Worm (Caenorhabditis elegans) whole organism, L1 larva: ENCODE results near the gene Y53G8AR.1.

ENCODE experiments used
- C04F5.9 ChIP-seq: sonication (generic microtip); optimal IDR thresholded peaks from 2 replicates; lab custom pipeline; 2016; ENCODE audit warnings: missing genetic modification characterization, missing compliant biosample characterization
- C16A3.4 ChIP-seq: fragments of 150-350 bp; optimal IDR thresholded peaks from 2 replicates; lab custom pipeline; 2014; ENCODE audit warnings: missing biosample characterization, missing genetic modification characterization
- C34B4.2 ChIP-seq: sonication (generic microtip); optimal IDR thresholded peaks from 2 replicates; lab custom pipeline; 2017; ENCODE audit warnings: mild to moderate bottlenecking, missing genetic modification characterization, missing compliant biosample characterization
- F16B12.6 ChIP-seq: fragments of 150-350 bp; optimal IDR thresholded peaks from 2 replicates; lab custom pipeline; 2014; ENCODE audit warnings: missing biosample characterization, missing genetic modification characterization
- Y116A8C.19 ChIP-seq: sonication (generic microtip); optimal IDR thresholded peaks from 2 replicates; lab custom pipeline; 2016; ENCODE audit warnings: missing compliant biosample characterization, missing genetic modification characterization, borderline replicate concordance
- alr-1 ChIP-seq: fragments of 200-800 bp; sonication (Bioruptor generic); optimal IDR thresholded peaks from 2 replicates; lab custom pipeline; 2018; ENCODE audit warnings: borderline replicate concordance, mild to moderate bottlenecking, missing genetic modification characterization, missing compliant biosample characterization
- aly-2 ChIP-seq: fragments of 150-350 bp; optimal IDR thresholded peaks from 2 replicates; lab custom pipeline; 2014; ENCODE audit warnings: missing biosample characterization, missing genetic modification characterization
- blmp-1 ChIP-seq: fragments of 150-350 bp; optimal IDR thresholded peaks from 2 replicates; lab custom pipeline; 2014; ENCODE audit warnings: missing biosample characterization, missing genetic modification characterization
- ceh-8 ChIP-seq: fragments of 200-800 bp; sonication (Bioruptor generic); optimal IDR thresholded peaks from 2 replicates; lab custom pipeline; 2018; ENCODE audit warnings: mild to moderate bottlenecking, missing genetic modification characterization, moderate library complexity, missing compliant biosample characterization
- dsc-1 ChIP-seq: sonication (generic microtip); optimal IDR thresholded peaks from 2 replicates; lab custom pipeline; 2016; ENCODE audit warnings: mild to moderate bottlenecking, missing genetic modification characterization, missing compliant biosample characterization
- efl-1 ChIP-seq, 4 experiments: fragments of 150-350 bp; optimal IDR thresholded peaks in 3 of 4; peaks in 1 of 4; 1 replicate in 1 of 4; 2 replicates in 3 of 4; lab custom pipeline; 2014; ENCODE audit warnings: missing biosample characterization in 2 of 4, missing genetic modification characterization in 2 of 4, missing genetic modification reagents in 2 of 4
- egl-27 ChIP-seq, 2 experiments: fragments of 150-350 bp in 1 of 2; sonication (generic microtip); optimal IDR thresholded peaks; 3 replicates each; lab custom pipeline; 2017 to 2018; ENCODE audit warnings: missing biosample characterization in 2 of 2, missing genetic modification characterization in 2 of 2, missing genetic modification reagents in 2 of 2
- elt-2 ChIP-seq: sonication (generic microtip); optimal IDR thresholded peaks from 2 replicates; lab custom pipeline; 2016; ENCODE audit warnings: missing genetic modification characterization, mild to moderate bottlenecking, inconsistent platforms, missing compliant biosample characterization, missing genetic modification reagents
- elt-3 ChIP-seq, 6 experiments: fragments of 150-350 bp in 1 of 6; sonication (generic microtip); optimal IDR thresholded peaks; 2 replicates each; lab custom pipeline; 2017 to 2018; ENCODE audit warnings: missing biosample characterization in 6 of 6, missing genetic modification characterization in 6 of 6, inconsistent platforms in 1 of 6
- fkh-4 ChIP-seq: sonication (generic microtip); optimal IDR thresholded peaks from 2 replicates; lab custom pipeline; 2016; ENCODE audit warnings: missing compliant biosample characterization, missing genetic modification characterization, borderline replicate concordance
- grh-1 ChIP-seq: fragments of 200-800 bp; sonication (Bioruptor generic); IDR thresholded peaks from 2 replicates; pipeline ENCODE4 v1.3.6; 2022; ENCODE audit warnings: missing genetic modification reagents, missing genetic modification characterization, missing compliant biosample characterization
- hlh-17 ChIP-seq: fragments of 200-800 bp; sonication (Bioruptor generic); optimal IDR thresholded peaks from 2 replicates; lab custom pipeline; 2018; ENCODE audit warnings: missing genetic modification characterization, mild to moderate bottlenecking, missing compliant biosample characterization, moderate library complexity, borderline replicate concordance
- hpl-2 ChIP-seq: fragments of 150-350 bp; optimal IDR thresholded peaks from 2 replicates; lab custom pipeline; 2014; ENCODE audit warnings: missing biosample characterization, missing genetic modification reagents, missing genetic modification characterization
- irx-1 ChIP-seq: sonication (generic microtip); optimal IDR thresholded peaks from 2 replicates; lab custom pipeline; 2016; ENCODE audit warnings: missing genetic modification characterization, missing compliant biosample characterization
- jun-1 ChIP-seq: fragments of 150-350 bp; optimal IDR thresholded peaks from 2 replicates; lab custom pipeline; 2014; ENCODE audit warnings: missing biosample characterization, missing genetic modification reagents, missing genetic modification characterization
- lin-13 ChIP-seq: fragments of 150-350 bp; optimal IDR thresholded peaks from 2 replicates; lab custom pipeline; 2014; ENCODE audit warnings: missing biosample characterization, missing genetic modification reagents, missing genetic modification characterization
- lin-14 ChIP-seq: fragments of 200-800 bp; sonication (Bioruptor generic); optimal IDR thresholded peaks from 2 replicates; lab custom pipeline; 2018; ENCODE audit warnings: mild to moderate bottlenecking, missing genetic modification characterization, moderate library complexity, missing compliant biosample characterization
- lin-15B ChIP-seq: fragments of 150-350 bp; sonication (generic microtip); optimal IDR thresholded peaks from 3 replicates; lab custom pipeline; 2014; ENCODE audit warnings: missing biosample characterization, missing genetic modification characterization
- mab-9 ChIP-seq: fragments of 200-800 bp; sonication (Bioruptor generic); IDR thresholded peaks from 2 replicates; pipeline ENCODE4 v1.3.6; 2022; ENCODE audit warnings: missing genetic modification reagents, missing genetic modification characterization, missing compliant biosample characterization
- mdl-1 ChIP-seq, 2 experiments: fragments of 150-350 bp; optimal IDR thresholded peaks; 2 replicates each; lab custom pipeline; 2014 to 2017; ENCODE audit warnings: missing biosample characterization in 2 of 2, missing genetic modification characterization in 2 of 2, inconsistent platforms in 1 of 2
- mep-1 ChIP-seq: fragments of 150-350 bp; optimal IDR thresholded peaks from 2 replicates; lab custom pipeline; 2014; ENCODE audit warnings: missing biosample characterization, missing genetic modification characterization
- nhr-19 ChIP-seq: fragments of 200-800 bp; sonication (Bioruptor generic); conservative IDR thresholded peaks from 2 replicates; pipeline ENCODE4 v1.3.6; 2022; ENCODE audit warnings: missing genetic modification characterization, missing compliant biosample characterization
- nhr-20 ChIP-seq: sonication (generic microtip); optimal IDR thresholded peaks from 2 replicates; lab custom pipeline; 2016; ENCODE audit warnings: mild to moderate bottlenecking, missing genetic modification characterization, missing compliant biosample characterization
- nhr-28 ChIP-seq: fragments of 150-350 bp; optimal IDR thresholded peaks from 2 replicates; lab custom pipeline; 2014; ENCODE audit warnings: missing biosample characterization, missing genetic modification characterization
- nhr-76 ChIP-seq: sonication (generic microtip); optimal IDR thresholded peaks from 2 replicates; lab custom pipeline; 2017; ENCODE audit warnings: missing biosample characterization, missing genetic modification characterization
- nhr-77 ChIP-seq: fragments of 150-350 bp; optimal IDR thresholded peaks from 2 replicates; lab custom pipeline; 2014; ENCODE audit warnings: missing biosample characterization, missing genetic modification characterization
- nhr-85 ChIP-seq: sonication (generic microtip); peaks from one replicate; lab custom pipeline; 2016; ENCODE audit warnings: missing genetic modification characterization, inconsistent platforms, missing compliant biosample characterization
- nhr-90 ChIP-seq: sonication (generic microtip); optimal IDR thresholded peaks from 2 replicates; lab custom pipeline; 2016; ENCODE audit warnings: mild to moderate bottlenecking, missing genetic modification characterization, missing compliant biosample characterization; ENCODE audit not compliant: poor library complexity
- snpc-4 ChIP-seq: fragments of 150-350 bp; optimal IDR thresholded peaks from 2 replicates; lab custom pipeline; 2014; ENCODE audit warnings: missing biosample characterization, missing genetic modification characterization
- snu-23 ChIP-seq: sonication (generic microtip); optimal IDR thresholded peaks from 2 replicates; lab custom pipeline; 2016; ENCODE audit warnings: missing genetic modification characterization, missing compliant biosample characterization
- sptf-1 ChIP-seq: fragments of 150-350 bp; optimal IDR thresholded peaks from 2 replicates; lab custom pipeline; 2014; ENCODE audit warnings: missing biosample characterization, missing genetic modification characterization
- tlp-1 ChIP-seq: fragments of 150-350 bp; optimal IDR thresholded peaks from 2 replicates; lab custom pipeline; 2014; ENCODE audit warnings: missing biosample characterization, missing genetic modification characterization
- unc-62 ChIP-seq: fragments of 150-350 bp; optimal IDR thresholded peaks from 2 replicates; lab custom pipeline; 2014; ENCODE audit warnings: missing biosample characterization, missing genetic modification reagents, missing genetic modification characterization
- xbp-1 ChIP-seq: sonication (generic microtip); optimal IDR thresholded peaks from 2 replicates; lab custom pipeline; 2016; ENCODE audit warnings: missing genetic modification characterization, missing compliant biosample characterization
- zag-1 ChIP-seq: fragments of 150-350 bp; optimal IDR thresholded peaks from 2 replicates; lab custom pipeline; 2014; ENCODE audit warnings: missing biosample characterization, missing genetic modification characterization
- ztf-4 ChIP-seq: fragments of 150-350 bp; optimal IDR thresholded peaks from 2 replicates; lab custom pipeline; 2014; ENCODE audit warnings: missing biosample characterization, missing genetic modification characterization

Gene Y53G8AR.1

DNA sequence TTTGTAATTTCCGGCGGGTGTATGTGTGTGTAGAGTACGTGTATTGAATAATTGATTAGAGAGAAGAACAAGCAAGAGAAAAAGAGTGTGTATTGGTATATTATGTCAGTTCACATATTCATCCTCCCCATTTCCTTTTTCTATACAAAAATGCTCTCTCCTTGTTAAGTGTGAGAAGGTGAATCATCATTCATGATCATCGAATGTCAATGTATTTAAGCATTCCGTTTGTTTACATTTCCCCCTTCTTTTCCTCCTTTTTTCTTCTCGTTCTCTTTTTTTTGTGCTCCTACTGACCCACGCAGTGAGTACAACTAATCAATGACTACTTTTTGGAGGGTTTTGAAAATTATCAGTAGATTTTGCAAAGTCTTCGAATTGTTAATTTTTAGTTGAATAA, 10.6 kb downstream of the Y53G8AR.1 start:
- peak; percentile 43 for TF ChIP-seq fkh-4 (tag; lab: Kevin White, UChicago)
- TF ChIP-seq dsc-1, result peak; percentile 85
- no peak for TF ChIP-seq nhr-90 (tag; lab: Kevin White, UChicago)
- TF ChIP-seq nhr-85 (tag; lab: Kevin White, UChicago), result peak; percentile 47

ce11 chrIII:3344573-3344972, 11.7 kb downstream of the Y53G8AR.1 start, which contains the start of gene gei-1:
TSS of gene gei-1 (plus strand) at chrIII:3344873.
- TF ChIP-seq hlh-17, result no peak
- no peak for TF ChIP-seq efl-1 (optimal IDR thresholded peaks at IDR 0.05; lab: Kevin White, UChicago)
- no peak for TF ChIP-seq efl-1 (GFP tag; optimal IDR thresholded peaks at IDR 0.05 in 1 of 2; lab: Kevin White, UChicago)
- TF ChIP-seq grh-1, result no peak
- no peak for TF ChIP-seq nhr-19 (GFP tag; lab: Robert Waterston, UW)
- TF ChIP-seq alr-1 (tag; lab: Kevin White, UChicago), result no peak
- TF ChIP-seq hpl-2, result no peak
- no peak for TF ChIP-seq unc-62 (GFP tag; lab: Kevin White, UChicago)
- no peak for TF ChIP-seq lin-15B (tag; lab: Kevin White, UChicago)
- TF ChIP-seq elt-2 (tag; lab: Kevin White, UChicago), result no peak
- no peak for TF ChIP-seq jun-1 (tag; lab: Kevin White, UChicago)
- TF ChIP-seq nhr-77, result no peak
- TF ChIP-seq mab-9 (GFP tag; lab: Robert Waterston, UW), result no peak
- TF ChIP-seq mep-1 (tag; lab: Kevin White, UChicago), result no peak
- no peak for TF ChIP-seq F16B12.6 (tag; lab: Kevin White, UChicago)
- no peak for TF ChIP-seq nhr-20 (tag; lab: Kevin White, UChicago)
- TF ChIP-seq aly-2, result no peak
- no peak for TF ChIP-seq Y116A8C.19 (tag; lab: Kevin White, UChicago)
- TF ChIP-seq nhr-28 (tag; lab: Kevin White, UChicago), result no peak

- TF ChIP-seq blmp-1 (tag; lab: Kevin White, UChicago) (peak; percentile 69), efl-1 (optimal IDR thresholded peaks at IDR 0.05; lab: Kevin White, UChicago) (no peak), efl-1 (GFP tag; optimal IDR thresholded peaks at IDR 0.05 in 1 of 2; lab: Kevin White, UChicago) (peak in 1 of 2 experiments; percentile 83), nhr-19 (GFP tag; lab: Robert Waterston, UW) (no peak), nhr-85 (tag; lab: Kevin White, UChicago) (peak; percentile 51), zag-1 (no peak), lin-14 (GFP tag; lab: Kevin White, UChicago) (peak; percentile 34), C04F5.9 (tag; lab: Kevin White, UChicago) (no peak), nhr-77 (no peak)
These were observed 13.0 kb downstream of the Y53G8AR.1 start for ce11 chrIII:3345835-3346234.

DNA sequence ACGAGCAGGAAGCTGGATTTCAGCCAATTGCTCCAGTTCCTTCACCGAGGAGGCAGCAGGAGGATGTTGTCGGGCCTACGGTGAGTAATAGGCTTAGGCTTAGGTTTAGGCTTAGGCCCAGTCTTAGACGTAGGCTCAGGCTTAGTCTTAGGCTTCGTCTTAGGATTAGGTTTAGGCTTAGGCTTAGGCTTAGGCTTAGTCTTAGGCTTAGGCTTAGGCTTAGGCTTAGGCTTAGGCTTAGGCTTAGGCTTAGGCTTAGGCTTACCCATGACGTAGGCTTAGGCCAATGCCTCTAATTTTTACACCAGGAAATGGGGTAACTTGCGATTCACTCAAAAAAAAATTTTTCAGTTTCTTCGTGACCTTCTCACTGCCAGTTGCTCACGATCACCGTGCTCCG, 13.8 kb downstream of the Y53G8AR.1 start:
- no peak for TF ChIP-seq ceh-8 (GFP tag; lab: Kevin White, UChicago)
- TF ChIP-seq fkh-4 (tag; lab: Kevin White, UChicago), result no peak

DNA sequence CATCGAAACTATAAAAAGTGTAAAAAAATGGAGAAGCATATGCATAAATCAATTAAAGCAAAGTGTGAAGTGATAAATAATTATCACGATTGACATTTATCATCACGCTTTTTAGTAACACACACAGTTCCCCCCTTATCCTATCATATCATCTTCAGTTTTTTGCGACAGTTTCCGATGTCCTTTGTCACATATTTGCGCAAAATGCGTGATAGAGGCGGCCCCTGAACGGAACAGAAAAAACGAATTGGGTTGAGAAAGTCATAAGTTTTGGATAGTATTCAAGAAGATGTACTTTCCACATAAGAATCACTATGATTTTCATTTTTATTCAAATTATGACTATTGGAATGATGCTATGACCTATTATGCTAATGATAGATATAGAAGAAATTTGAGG, 16.2 kb downstream of the Y53G8AR.1 start:
- no peak for TF ChIP-seq xbp-1 (tag; lab: Kevin White, UChicago)
- no peak for TF ChIP-seq jun-1 (tag; lab: Kevin White, UChicago)
- TF ChIP-seq nhr-76 (tag; lab: Kevin White, UChicago), result no peak
- no peak for TF ChIP-seq ztf-4 (tag; lab: Kevin White, UChicago)
- TF ChIP-seq lin-14 (GFP tag; lab: Kevin White, UChicago), result peak; percentile 56
- no peak for TF ChIP-seq mdl-1 (tag; optimal IDR thresholded peaks at IDR 0.05; lab: Kevin White, UChicago)
- TF ChIP-seq grh-1, result no peak
- no peak for TF ChIP-seq C16A3.4 (tag; lab: Kevin White, UChicago)
- TF ChIP-seq elt-3 (tag; optimal IDR thresholded peaks at IDR 0.05; lab: Kevin White, UChicago), result peak in 3 of 6 experiments; percentile 2 to 35 (median 9)
- no peak for TF ChIP-seq nhr-85 (tag; lab: Kevin White, UChicago)
- TF ChIP-seq egl-27 (tag; optimal IDR thresholded peaks at IDR 0.05; lab: Kevin White, UChicago), result no peak
- no peak for TF ChIP-seq C34B4.2 (tag; lab: Kevin White, UChicago)
- TF ChIP-seq dsc-1, result no peak
- TF ChIP-seq hlh-17, result no peak
- TF ChIP-seq tlp-1 (tag; lab: Kevin White, UChicago), result no peak
- TF ChIP-seq irx-1 (tag; lab: Kevin White, UChicago), result no peak
- no peak for TF ChIP-seq lin-13
- no peak for TF ChIP-seq sptf-1 (tag; lab: Kevin White, UChicago)
- TF ChIP-seq C04F5.9 (tag; lab: Kevin White, UChicago), result no peak
- TF ChIP-seq blmp-1 (tag; lab: Kevin White, UChicago), result peak; percentile 71
- TF ChIP-seq snu-23 (GFP tag; lab: Kevin White, UChicago), result no peak
- no peak for TF ChIP-seq snpc-4 (tag; lab: Kevin White, UChicago)
